Worm (Caenorhabditis elegans) whole organism, L2 larva: ENCODE results near the gene F47B8.3.

Experiments used
- F13H6.1 ChIP-seq: sonication (generic microtip); optimal IDR thresholded peaks from 2 replicates; lab custom pipeline; 2016; ENCODE audit warnings: missing genetic modification characterization, missing compliant biosample characterization
- ZK546.5 ChIP-seq: sonication (generic microtip); optimal IDR thresholded peaks from 2 replicates; lab custom pipeline; 2017; ENCODE audit warnings: missing biosample characterization, missing genetic modification characterization
- blmp-1 ChIP-seq: sonication (generic microtip); optimal IDR thresholded peaks from 2 replicates; lab custom pipeline; 2017; ENCODE audit warnings: missing genetic modification characterization, mild to moderate bottlenecking, missing compliant biosample characterization, antibody characterized with exemption, moderate library complexity; ENCODE audit not compliant: insufficient read depth
- elt-1 ChIP-seq: fragments of 150-350 bp; optimal IDR thresholded peaks from 2 replicates; lab custom pipeline; 2014; ENCODE audit warnings: missing biosample characterization, missing genetic modification characterization
- lin-11 ChIP-seq: fragments of 150-350 bp; sonication (generic microtip); optimal IDR thresholded peaks from 2 replicates; lab custom pipeline; 2014; ENCODE audit warnings: missing biosample characterization, missing genetic modification characterization, inconsistent platforms, mixed read lengths
- mbf-1 ChIP-seq: sonication (generic microtip); optimal IDR thresholded peaks from 2 replicates; lab custom pipeline; 2017; ENCODE audit warnings: missing biosample characterization, missing genetic modification characterization
- nhr-237 ChIP-seq: fragments of 150-350 bp; optimal IDR thresholded peaks from 2 replicates; lab custom pipeline; 2014; ENCODE audit warnings: missing biosample characterization, missing genetic modification characterization
- nhr-25 ChIP-seq: fragments of 150-350 bp; sonication (generic microtip); optimal IDR thresholded peaks from 3 replicates; lab custom pipeline; 2014; ENCODE audit warnings: missing biosample characterization, missing genetic modification characterization
- unc-39 ChIP-seq: fragments of 150-350 bp; optimal IDR thresholded peaks from 2 replicates; lab custom pipeline; 2014; ENCODE audit warnings: missing biosample characterization, missing genetic modification characterization
- unc-55 ChIP-seq: fragments of 150-350 bp; sonication (generic microtip); optimal IDR thresholded peaks from 3 replicates; lab custom pipeline; 2014; ENCODE audit warnings: missing biosample characterization, missing genetic modification reagents, missing genetic modification characterization
- ztf-11 ChIP-seq: sonication (generic microtip); optimal IDR thresholded peaks from 2 replicates; lab custom pipeline; 2017; ENCODE audit warnings: missing biosample characterization, missing genetic modification characterization

DNA sequence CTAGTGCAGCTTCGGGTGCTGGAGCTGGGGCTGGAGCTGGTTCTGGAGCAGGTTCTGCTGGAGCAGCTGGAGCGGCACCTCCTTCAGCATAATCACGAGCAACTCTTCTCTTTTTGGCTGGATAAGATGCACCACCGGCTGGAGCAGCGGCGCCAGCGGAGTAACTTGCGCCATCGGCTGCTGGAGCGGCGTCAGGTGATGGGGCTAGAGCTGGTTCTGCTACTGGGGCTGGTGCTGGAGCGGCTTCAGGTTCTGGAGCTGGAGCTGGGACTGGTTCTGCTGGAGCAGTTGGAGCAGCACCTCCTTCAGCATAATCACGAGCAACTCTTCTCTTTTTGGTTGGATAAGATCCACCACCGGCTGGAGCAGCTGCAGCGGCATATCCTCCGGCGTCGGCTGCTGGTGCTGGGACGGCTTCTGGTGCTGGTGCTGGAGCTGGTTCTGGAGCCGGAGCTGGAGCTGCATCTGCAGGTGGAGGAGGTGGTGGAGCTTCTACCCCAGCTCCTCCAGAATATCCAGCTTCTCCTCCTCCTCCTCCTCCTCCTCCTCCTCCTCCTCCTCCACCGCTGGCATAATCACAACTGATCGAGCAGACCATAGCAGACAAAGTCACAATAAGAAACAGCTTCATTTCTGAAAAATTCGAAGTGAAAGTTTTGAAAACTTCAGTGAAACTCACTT, 3.6 kb downstream of the F47B8.3 start, which contains the start of gene F47B8.13:
- TF ChIP-seq ztf-11 (tag; lab: Kevin White, UChicago) = no peak
- no peak for TF ChIP-seq unc-39
- TF ChIP-seq nhr-25 = no peak
- no peak for TF ChIP-seq unc-55 (GFP tag; lab: Kevin White, UChicago)
- no peak for TF ChIP-seq blmp-1
- TF ChIP-seq ZK546.5 (tag; lab: Kevin White, UChicago) = no peak
- no peak for TF ChIP-seq nhr-237 (tag; lab: Kevin White, UChicago)
- TF ChIP-seq lin-11 (tag; lab: Kevin White, UChicago) = no peak
- TF ChIP-seq mbf-1 = no peak
- TF ChIP-seq F13H6.1 = no peak
- TF ChIP-seq elt-1 (tag; lab: Kevin White, UChicago) = no peak
